Worm (Caenorhabditis elegans) whole organism, L4 larva: ENCODE measurements around the gene rgs-9.

ENCODE experiments used
- hlh-30 ChIP-seq: sonication (generic microtip); optimal IDR thresholded peaks from 2 replicates; lab custom pipeline; 2017; ENCODE audit warnings: antibody characterized with exemption, mild to moderate bottlenecking, missing genetic modification characterization, missing compliant biosample characterization; ENCODE audit not compliant: insufficient read depth
- pqm-1 ChIP-seq: sonication (generic microtip); optimal IDR thresholded peaks from 2 replicates; lab custom pipeline; 2017; ENCODE audit warnings: missing biosample characterization, missing genetic modification characterization

ce11 chrX:1907009-1907408 lies 8.0 kb upstream of the rgs-9 start:
- no peak for TF ChIP-seq hlh-30 (tag; lab: Kevin White, UChicago)
- TF ChIP-seq pqm-1 (tag; lab: Kevin White, UChicago) = no peak
